Fruit fly (Drosophila melanogaster): ENCODE data around the gene CG17249.

Gene CG17249

dm6 chr3L:1670008-1670407 is 22.7 kb upstream of the CG17249 start, which contains the start of gene RabX5:
TSS of gene RabX5 (minus strand) at chr3L:1670108.
- no peak for TF ChIP-seq cic (GFP tag; optimal IDR thresholded peaks at IDR 0.05)
- TF ChIP-seq Crg-1 (GFP tag; optimal IDR thresholded peaks at IDR 0.05) = no peak
- TF ChIP-seq bab1 (GFP tag; optimal IDR thresholded peaks at IDR 0.05) = no peak
- TF ChIP-seq Mnt (GFP tag; optimal IDR thresholded peaks at IDR 0.05) = no peak
- no peak for TF ChIP-seq CG7101 (tag; optimal IDR thresholded peaks at IDR 0.05)
- TF ChIP-seq CG33017 (tag; optimal IDR thresholded peaks at IDR 0.05) = no peak
- TF ChIP-seq cnc (optimal IDR thresholded peaks at IDR 0.05) = no peak
- TF ChIP-seq toe (GFP tag; optimal IDR thresholded peaks at IDR 0.05) = no peak
- no peak for TF ChIP-seq CG11617 (GFP tag; optimal IDR thresholded peaks at IDR 0.05)
- TF ChIP-seq ovo (GFP tag; optimal IDR thresholded peaks at IDR 0.05) = no peak
- no peak for TF ChIP-seq CG5204 (GFP tag; optimal IDR thresholded peaks at IDR 0.05)
- TF ChIP-seq CG12768 (GFP tag; optimal IDR thresholded peaks at IDR 0.05) = no peak
- TF ChIP-seq CG7045 (GFP tag; optimal IDR thresholded peaks at IDR 0.05) = no peak
- TF ChIP-seq Clk (GFP tag; optimal IDR thresholded peaks at IDR 0.05) = no peak
- no peak for TF ChIP-seq CG1620 (GFP tag; optimal IDR thresholded peaks at IDR 0.05)

- TF ChIP-seq tj (GFP tag; optimal IDR thresholded peaks at IDR 0.05) (peak; percentile 77), cnc (optimal IDR thresholded peaks at IDR 0.05) (no peak), CG7045 (GFP tag; optimal IDR thresholded peaks at IDR 0.05) (peak; percentile 96), ovo (GFP tag; optimal IDR thresholded peaks at IDR 0.05) (peak; percentile 97), CG33017 (tag; optimal IDR thresholded peaks at IDR 0.05) (peak; percentile 77), CG14711 (tag; optimal IDR thresholded peaks at IDR 0.05) (peak; percentile 87), bab1 (GFP tag; optimal IDR thresholded peaks at IDR 0.05) (peak; percentile 95), Crg-1 (GFP tag; optimal IDR thresholded peaks at IDR 0.05) (peak; percentile 95), CG11617 (GFP tag; optimal IDR thresholded peaks at IDR 0.05) (peak; percentile 95), CG12768 (GFP tag; optimal IDR thresholded peaks at IDR 0.05) (peak; percentile 90), pad (GFP tag; optimal IDR thresholded peaks at IDR 0.05) (peak; percentile 91), Hr96 (GFP tag; optimal IDR thresholded peaks at IDR 0.05) (peak; percentile 95), Clk (GFP tag; optimal IDR thresholded peaks at IDR 0.05) (peak; percentile 94), CG1620 (GFP tag; optimal IDR thresholded peaks at IDR 0.05) (peak; percentile 97), kay (GFP tag; ENCODE audit: borderline replicate concordance) (no peak), Mnt (GFP tag; optimal IDR thresholded peaks at IDR 0.05) (peak; percentile 97), CG7101 (tag; optimal IDR thresholded peaks at IDR 0.05) (peak; percentile 95), toe (GFP tag; optimal IDR thresholded peaks at IDR 0.05) (peak; percentile 89), CG5204 (GFP tag; optimal IDR thresholded peaks at IDR 0.05) (peak; percentile 77), cic (GFP tag; optimal IDR thresholded peaks at IDR 0.05) (peak; percentile 83)
Observed at dm6 chr3L:1668504-1668903, 21.2 kb upstream of the CG17249 start, which contains the start of gene RpL23A. TSS of gene RpL23A (minus strand) at chr3L:1668654.

- TF ChIP-seq pad (GFP tag; optimal IDR thresholded peaks at IDR 0.05) = no peak
- no peak for TF ChIP-seq CG1620 (GFP tag; optimal IDR thresholded peaks at IDR 0.05)
Observed at dm6 chr3L:1667423-1667822, 20.2 kb upstream of the CG17249 start.

- TF ChIP-seq CG7045 (GFP tag; optimal IDR thresholded peaks at IDR 0.05) (no peak), ovo (GFP tag; optimal IDR thresholded peaks at IDR 0.05) (no peak), tj (GFP tag; optimal IDR thresholded peaks at IDR 0.05) (no peak), toe (GFP tag; optimal IDR thresholded peaks at IDR 0.05) (no peak), Mnt (GFP tag; optimal IDR thresholded peaks at IDR 0.05) (no peak), cic (GFP tag; optimal IDR thresholded peaks at IDR 0.05) (no peak), CG12768 (GFP tag; optimal IDR thresholded peaks at IDR 0.05) (no peak), Clk (GFP tag; optimal IDR thresholded peaks at IDR 0.05) (no peak), CG33017 (tag; optimal IDR thresholded peaks at IDR 0.05) (no peak), CG7101 (tag; optimal IDR thresholded peaks at IDR 0.05) (no peak), kay (GFP tag; ENCODE audit: borderline replicate concordance) (no peak), Hr96 (GFP tag; optimal IDR thresholded peaks at IDR 0.05) (no peak), CG11617 (GFP tag; optimal IDR thresholded peaks at IDR 0.05) (no peak), CG5204 (GFP tag; optimal IDR thresholded peaks at IDR 0.05) (no peak), CG1620 (GFP tag; optimal IDR thresholded peaks at IDR 0.05) (no peak), bab1 (GFP tag; optimal IDR thresholded peaks at IDR 0.05) (no peak), pad (GFP tag; optimal IDR thresholded peaks at IDR 0.05) (no peak), cnc (optimal IDR thresholded peaks at IDR 0.05) (no peak), Crg-1 (GFP tag; optimal IDR thresholded peaks at IDR 0.05) (no peak)
Observed at dm6 chr3L:1665544-1665943, 18.3 kb upstream of the CG17249 start.

dm6 chr3L:1664876-1665275 is 17.6 kb upstream of the CG17249 start, which contains the start of the genes Srrm234 and CG7974:
TSS of gene Srrm234 (minus strand) at chr3L:1665064.
TSS of gene CG7974 (plus strand) at chr3L:1665138.
- TF ChIP-seq Mnt (GFP tag; optimal IDR thresholded peaks at IDR 0.05) (peak; percentile 44), Hr96 (GFP tag; optimal IDR thresholded peaks at IDR 0.05) (no peak), Clk (GFP tag; optimal IDR thresholded peaks at IDR 0.05) (no peak), CG1620 (GFP tag; optimal IDR thresholded peaks at IDR 0.05) (no peak), bab1 (GFP tag; optimal IDR thresholded peaks at IDR 0.05) (peak; percentile 45), CG14711 (tag; optimal IDR thresholded peaks at IDR 0.05) (peak; percentile 1)

- TF ChIP-seq CG1620 (GFP tag; optimal IDR thresholded peaks at IDR 0.05) = no peak
- TF ChIP-seq toe (GFP tag; optimal IDR thresholded peaks at IDR 0.05) = no peak
- no peak for TF ChIP-seq bab1 (GFP tag; optimal IDR thresholded peaks at IDR 0.05)
- no peak for TF ChIP-seq Clk (GFP tag; optimal IDR thresholded peaks at IDR 0.05)
- TF ChIP-seq Mnt (GFP tag; optimal IDR thresholded peaks at IDR 0.05) = no peak
Observed at dm6 chr3L:1664205-1664604, 16.9 kb upstream of the CG17249 start.

dm6 chr3L:1663531-1663930 is 16.3 kb upstream of the CG17249 start:
- no peak for TF ChIP-seq kay (GFP tag; ENCODE audit: borderline replicate concordance)
- no peak for TF ChIP-seq Mnt (GFP tag; optimal IDR thresholded peaks at IDR 0.05)
- TF ChIP-seq toe (GFP tag; optimal IDR thresholded peaks at IDR 0.05) = no peak
- TF ChIP-seq cic (GFP tag; optimal IDR thresholded peaks at IDR 0.05) = no peak
- no peak for TF ChIP-seq CG1620 (GFP tag; optimal IDR thresholded peaks at IDR 0.05)
- TF ChIP-seq CG14711 (tag; optimal IDR thresholded peaks at IDR 0.05) = no peak
- TF ChIP-seq Clk (GFP tag; optimal IDR thresholded peaks at IDR 0.05) = no peak
- no peak for TF ChIP-seq Hr96 (GFP tag; optimal IDR thresholded peaks at IDR 0.05)
- TF ChIP-seq Crg-1 (GFP tag; optimal IDR thresholded peaks at IDR 0.05) = no peak
- no peak for TF ChIP-seq bab1 (GFP tag; optimal IDR thresholded peaks at IDR 0.05)
- no peak for TF ChIP-seq CG33017 (tag; optimal IDR thresholded peaks at IDR 0.05)
- TF ChIP-seq cnc (optimal IDR thresholded peaks at IDR 0.05) = no peak
- TF ChIP-seq ovo (GFP tag; optimal IDR thresholded peaks at IDR 0.05) = no peak
- no peak for TF ChIP-seq CG11617 (GFP tag; optimal IDR thresholded peaks at IDR 0.05)
- TF ChIP-seq CG12768 (GFP tag; optimal IDR thresholded peaks at IDR 0.05) = no peak
- TF ChIP-seq pad (GFP tag; optimal IDR thresholded peaks at IDR 0.05) = no peak
